Worm (Caenorhabditis elegans) whole organism, L4 larva: ENCODE data around the gene R10E4.1.
A peak's percentile ranks its signal among the peaks of the same experiment; 100 is the strongest.

Source experiments
- D1046.2 ChIP-seq: fragments of 200-800 bp; sonication (Bioruptor generic); IDR thresholded peaks from 2 replicates; pipeline ENCODE4 v1.3.6; 2022; ENCODE audit warnings: missing genetic modification characterization, missing compliant biosample characterization
- F10B5.3 ChIP-seq: sonication (generic microtip); optimal IDR thresholded peaks from 2 replicates; lab custom pipeline; 2016; ENCODE audit warnings: mild to moderate bottlenecking, missing genetic modification characterization, missing compliant biosample characterization
- F37D6.2 ChIP-seq: sonication (generic microtip); optimal IDR thresholded peaks from 2 replicates; lab custom pipeline; 2016; ENCODE audit warnings: mild to moderate bottlenecking, missing genetic modification characterization, missing compliant biosample characterization
- T20F7.1 ChIP-seq: fragments of 200-800 bp; sonication (Bioruptor generic); optimal IDR thresholded peaks from 2 replicates; lab custom pipeline; 2018; ENCODE audit warnings: mild to moderate bottlenecking, missing genetic modification characterization, missing compliant biosample characterization
- ZK546.5 ChIP-seq, 2 experiments: sonication (generic microtip); optimal IDR thresholded peaks; 2 replicates each; lab custom pipeline; 2017; ENCODE audit warnings: missing biosample characterization in 2 of 2, missing genetic modification characterization in 2 of 2
- aha-1 ChIP-seq: fragments of 150-350 bp; peaks from one replicate; lab custom pipeline; 2014; ENCODE audit warnings: missing biosample characterization, missing genetic modification characterization
- attf-4 ChIP-seq: sonication (generic microtip); optimal IDR thresholded peaks from 3 replicates; lab custom pipeline; 2017; ENCODE audit warnings: missing biosample characterization, missing genetic modification characterization
- dmd-6 ChIP-seq: fragments of 200-800 bp; sonication (Bioruptor generic); IDR thresholded peaks from 2 replicates; pipeline ENCODE4 v1.3.6; 2022; ENCODE audit warnings: missing genetic modification reagents, missing genetic modification characterization, missing compliant biosample characterization
- dmd-8 ChIP-seq: fragments of 200-800 bp; sonication (Bioruptor generic); IDR thresholded peaks from 2 replicates; pipeline ENCODE4 v1.3.6; 2022; ENCODE audit warnings: missing genetic modification characterization, missing compliant biosample characterization
- dpl-1 ChIP-seq: fragments of 150-350 bp; optimal IDR thresholded peaks from 2 replicates; lab custom pipeline; 2014; ENCODE audit warnings: missing biosample characterization, missing genetic modification reagents, missing genetic modification characterization
- dve-1 ChIP-seq: sonication (generic microtip); optimal IDR thresholded peaks from 2 replicates; lab custom pipeline; 2017; ENCODE audit warnings: antibody characterized with exemption, mild to moderate bottlenecking, missing genetic modification characterization, missing compliant biosample characterization; ENCODE audit not compliant: insufficient read depth
- egl-43 ChIP-seq: fragments of 200-800 bp; sonication (Bioruptor generic); IDR thresholded peaks from 2 replicates; pipeline ENCODE4 v1.3.6; 2022; ENCODE audit warnings: missing genetic modification reagents, missing genetic modification characterization, missing compliant biosample characterization
- hlh-11 ChIP-seq: fragments of 200-800 bp; sonication (Bioruptor generic); optimal IDR thresholded peaks from 2 replicates; lab custom pipeline; 2018; ENCODE audit warnings: mild to moderate bottlenecking, missing genetic modification characterization, missing compliant biosample characterization
- hlh-30 ChIP-seq: sonication (generic microtip); optimal IDR thresholded peaks from 2 replicates; lab custom pipeline; 2017; ENCODE audit warnings: antibody characterized with exemption, mild to moderate bottlenecking, missing genetic modification characterization, missing compliant biosample characterization; ENCODE audit not compliant: insufficient read depth
- jun-1 ChIP-seq: fragments of 150-350 bp; optimal IDR thresholded peaks from 2 replicates; lab custom pipeline; 2014; ENCODE audit warnings: missing biosample characterization, missing genetic modification reagents, missing genetic modification characterization
- lin-1 ChIP-seq: fragments of 200-800 bp; sonication (Bioruptor generic); IDR thresholded peaks from 2 replicates; pipeline ENCODE4 v1.3.6; 2022; ENCODE audit warnings: missing genetic modification reagents, missing genetic modification characterization, missing compliant biosample characterization
- lin-39 ChIP-seq: fragments of 150-350 bp; optimal IDR thresholded peaks from 2 replicates; lab custom pipeline; 2014; ENCODE audit warnings: missing biosample characterization, missing genetic modification reagents, missing genetic modification characterization
- lir-3 ChIP-seq: sonication (generic microtip); optimal IDR thresholded peaks from 2 replicates; lab custom pipeline; 2016; ENCODE audit warnings: mild to moderate bottlenecking, missing genetic modification characterization, missing compliant biosample characterization
- lsy-2 ChIP-seq, 2 experiments: fragments of 150-350 bp in 1 of 2; sonication (generic microtip) in 1 of 2; optimal IDR thresholded peaks; 2 replicates each; lab custom pipeline; 2014 to 2017; ENCODE audit warnings: missing biosample characterization in 2 of 2, missing genetic modification characterization in 2 of 2
- madf-9 ChIP-seq: fragments of 200-800 bp; sonication (Bioruptor generic); conservative IDR thresholded peaks from 2 replicates; pipeline ENCODE4 v1.3.6; 2022; ENCODE audit warnings: missing genetic modification reagents, missing genetic modification characterization, missing compliant biosample characterization
- mdl-1 ChIP-seq, 2 experiments: fragments of 150-350 bp in 1 of 2; sonication (generic microtip) in 1 of 2; optimal IDR thresholded peaks; 2 replicates each; lab custom pipeline; 2014 to 2017; ENCODE audit warnings: missing biosample characterization in 2 of 2, missing genetic modification characterization in 2 of 2
- mdt-29 ChIP-seq: fragments of 200-800 bp; sonication (Bioruptor generic); IDR thresholded peaks from 2 replicates; pipeline ENCODE4 v1.3.6; 2022; ENCODE audit warnings: missing genetic modification reagents, missing genetic modification characterization, missing compliant biosample characterization
- mes-2 ChIP-seq: sonication (generic microtip); optimal IDR thresholded peaks from 2 replicates; lab custom pipeline; 2016; ENCODE audit warnings: missing genotype, mild to moderate bottlenecking, missing genetic modification characterization, missing compliant biosample characterization; ENCODE audit not compliant: poor library complexity, severe bottlenecking
- nhr-25 ChIP-seq: sonication (generic microtip); optimal IDR thresholded peaks from 2 replicates; lab custom pipeline; 2017; ENCODE audit warnings: missing genetic modification characterization, mild to moderate bottlenecking, missing compliant biosample characterization, antibody characterized with exemption, moderate library complexity, borderline replicate concordance; ENCODE audit not compliant: insufficient read depth
- nhr-28 ChIP-seq: fragments of 150-350 bp; optimal IDR thresholded peaks from 2 replicates; lab custom pipeline; 2014; ENCODE audit warnings: missing biosample characterization, missing genetic modification characterization
- nhr-42 ChIP-seq: fragments of 200-800 bp; sonication (Bioruptor generic); IDR thresholded peaks from 2 replicates; pipeline ENCODE4 v1.3.6; 2022; ENCODE audit warnings: missing genetic modification characterization, missing compliant biosample characterization
- nhr-6 ChIP-seq: fragments of 150-350 bp; optimal IDR thresholded peaks from 2 replicates; lab custom pipeline; 2014; ENCODE audit warnings: missing biosample characterization, missing genetic modification characterization
- pha-4 ChIP-seq, 2 experiments: fragments of 150-350 bp in 1 of 2; fragments of 200-800 bp in 1 of 2; sonication (Bioruptor generic) in 1 of 2; IDR thresholded peaks in 1 of 2; optimal IDR thresholded peaks in 1 of 2; 2 replicates each; pipeline versions ENCODE4 v1.3.6 to Lab custom; 2014 to 2022; ENCODE audit warnings: missing genetic modification characterization in 2 of 2, missing genetic modification reagents in 2 of 2, missing biosample characterization in 1 of 2, missing compliant biosample characterization in 1 of 2
- rbr-2 ChIP-seq: sonication (generic microtip); optimal IDR thresholded peaks from 2 replicates; lab custom pipeline; 2016; ENCODE audit warnings: missing genotype, missing genetic modification characterization, missing compliant biosample characterization
- saeg-2 ChIP-seq: fragments of 200-800 bp; sonication (Bioruptor generic); IDR thresholded peaks from 2 replicates; pipeline ENCODE4 v1.3.6; 2022; ENCODE audit warnings: missing genetic modification reagents, missing genetic modification characterization, missing compliant biosample characterization
- sdz-12 ChIP-seq: fragments of 200-800 bp; sonication (Bioruptor generic); optimal IDR thresholded peaks from 2 replicates; lab custom pipeline; 2018; ENCODE audit warnings: mild to moderate bottlenecking, missing genetic modification characterization, missing compliant biosample characterization
- set-16 ChIP-seq: fragments of 200-800 bp; sonication (Bioruptor generic); IDR thresholded peaks from 2 replicates; pipeline ENCODE4 v1.3.6; 2022; ENCODE audit warnings: missing genetic modification reagents, missing genetic modification characterization, missing compliant biosample characterization
- tag-97 ChIP-seq: fragments of 200-800 bp; sonication (Bioruptor generic); IDR thresholded peaks from 2 replicates; pipeline ENCODE4 v1.3.6; 2022; ENCODE audit warnings: missing genetic modification characterization, missing compliant biosample characterization
- tra-1 ChIP-seq: fragments of 200-800 bp; sonication (Bioruptor generic); IDR thresholded peaks from 2 replicates; pipeline ENCODE4 v1.3.6; 2022; ENCODE audit warnings: missing genetic modification reagents, missing genetic modification characterization, missing compliant biosample characterization
- unc-130 ChIP-seq: sonication (generic microtip); optimal IDR thresholded peaks from 2 replicates; lab custom pipeline; 2016; ENCODE audit warnings: missing genetic modification reagents, missing genetic modification characterization, missing compliant biosample characterization
- unc-62 ChIP-seq, 3 experiments: fragments of 150-350 bp in 1 of 3; sonication (generic microtip); optimal IDR thresholded peaks in 2 of 3; peaks in 1 of 3; 1 replicate in 1 of 3; 2 replicates in 2 of 3; lab custom pipeline; 2014 to 2017; ENCODE audit warnings: missing biosample characterization in 3 of 3, missing genetic modification characterization in 3 of 3, missing genetic modification reagents in 3 of 3, missing genotype in 1 of 3
- zag-1 ChIP-seq: fragments of 150-350 bp; optimal IDR thresholded peaks from 2 replicates; lab custom pipeline; 2014; ENCODE audit warnings: missing biosample characterization, missing genetic modification characterization
- zfp-3 ChIP-seq: fragments of 200-800 bp; sonication (Bioruptor generic); conservative IDR thresholded peaks from 2 replicates; pipeline ENCODE4 v1.3.6; 2022; ENCODE audit warnings: missing genetic modification reagents, missing genetic modification characterization, missing compliant biosample characterization
- ztf-11 ChIP-seq: fragments of 150-350 bp; optimal IDR thresholded peaks from 2 replicates; lab custom pipeline; 2014; ENCODE audit warnings: missing biosample characterization, missing genetic modification characterization
- ztf-7 ChIP-seq: fragments of 150-350 bp; optimal IDR thresholded peaks from 2 replicates; lab custom pipeline; 2014; ENCODE audit warnings: missing biosample characterization, missing genetic modification characterization

Gene R10E4.1

DNA sequence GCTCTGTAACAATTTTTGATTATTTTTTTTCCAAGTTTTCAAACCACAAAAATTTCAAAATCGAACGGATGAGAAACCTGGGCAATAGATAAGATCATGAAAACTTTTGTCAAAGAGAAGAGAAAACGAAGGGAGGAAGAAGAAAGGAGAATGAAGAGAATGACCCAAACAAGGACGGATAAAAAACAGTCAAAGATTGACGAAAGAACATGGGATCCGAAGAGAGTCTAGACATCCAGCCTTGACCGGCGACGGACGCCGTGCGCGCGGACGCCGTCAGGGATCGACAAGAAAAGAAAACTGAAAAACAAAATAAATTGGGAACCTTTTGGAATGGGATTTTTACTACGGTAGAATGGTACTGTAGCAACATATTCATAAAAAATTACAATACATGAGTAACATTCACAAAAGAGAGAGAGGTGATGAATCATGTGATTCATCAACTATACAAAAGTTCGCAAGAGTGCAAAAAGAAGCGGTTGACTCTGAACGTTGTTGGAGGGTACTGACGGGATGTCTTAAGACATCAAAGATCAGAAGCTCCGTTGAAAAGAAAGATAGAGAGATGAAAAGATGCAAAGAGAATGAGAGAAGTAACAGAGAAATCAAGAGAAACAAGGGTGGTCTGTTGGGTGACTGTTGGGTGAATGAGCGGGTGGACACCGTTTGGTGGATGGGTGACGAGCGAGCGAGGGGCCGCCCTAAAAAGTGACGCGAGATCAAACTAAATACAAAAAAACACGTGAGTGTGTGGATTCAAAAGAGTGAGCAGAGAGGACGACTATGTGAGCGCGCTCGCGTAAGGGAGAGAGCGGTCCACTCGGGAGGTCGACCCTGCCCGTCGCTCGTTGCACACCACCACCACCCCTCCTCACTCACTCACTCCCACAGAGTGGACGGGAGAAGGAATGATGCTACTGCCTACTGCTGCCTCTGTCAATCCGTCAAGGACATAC is 11.0 kb downstream of the R10E4.1 start, which contains the start of gene sup-26:
Gene sup-26, minus strand, starts transcription at position 10 of the 959 bp plus-strand sequence.
- no peak for TF ChIP-seq zfp-3 (GFP tag; lab: Robert Waterston, UW)
- peak; percentile 90 for TF ChIP-seq nhr-6 (tag; lab: Kevin White, UChicago)
- TF ChIP-seq saeg-2 (GFP tag; lab: Robert Waterston, UW) = no peak
- TF ChIP-seq unc-62 (GFP tag; optimal IDR thresholded peaks at IDR 0.05 in 1 of 2; lab: Kevin White, UChicago) = peak in 1 of 2 experiments; percentile 57
- TF ChIP-seq unc-62 (tag; optimal IDR thresholded peaks at IDR 0.05; lab: Kevin White, UChicago) = no peak
- no peak for TF ChIP-seq lir-3
- TF ChIP-seq egl-43 (GFP tag; lab: Robert Waterston, UW) = no peak
- TF ChIP-seq aha-1 (tag; lab: Kevin White, UChicago) = peak; percentile 90
- TF ChIP-seq F37D6.2 = no peak
- no peak for TF ChIP-seq attf-4
- TF ChIP-seq dmd-8 (GFP tag; lab: Robert Waterston, UW) = no peak
- peak; percentile 15 for TF ChIP-seq nhr-25
- TF ChIP-seq lin-1 (GFP tag; lab: Robert Waterston, UW) = no peak
- no peak for TF ChIP-seq mes-2
- no peak for TF ChIP-seq mdt-29 (GFP tag; lab: Robert Waterston, UW)
- no peak for TF ChIP-seq ztf-11 (tag; lab: Kevin White, UChicago)
- no peak for TF ChIP-seq ZK546.5 (tag; optimal IDR thresholded peaks at IDR 0.05; lab: Kevin White, UChicago)
- peak; percentile 29 for TF ChIP-seq F10B5.3 (tag; lab: Kevin White, UChicago)
- no peak for TF ChIP-seq zag-1 (tag; lab: Kevin White, UChicago)
- TF ChIP-seq hlh-30 (tag; lab: Kevin White, UChicago) = peak; percentile 47
- no peak for TF ChIP-seq lin-39 (tag; lab: Kevin White, UChicago)
- no peak for TF ChIP-seq jun-1 (tag; lab: Kevin White, UChicago)
- TF ChIP-seq dpl-1 (GFP tag; lab: Kevin White, UChicago) = no peak
- no peak for TF ChIP-seq tag-97
- TF ChIP-seq unc-130 = no peak
- peak; percentile 32 for TF ChIP-seq rbr-2 (tag; lab: Kevin White, UChicago)
- no peak for TF ChIP-seq nhr-42 (GFP tag; lab: Robert Waterston, UW)
- TF ChIP-seq tra-1 = no peak
- TF ChIP-seq nhr-28 (tag; lab: Kevin White, UChicago) = peak; percentile 11
- peak; percentile 87 for TF ChIP-seq set-16
- peak; percentile 5 for TF ChIP-seq dve-1 (tag; lab: Kevin White, UChicago)
- TF ChIP-seq pha-4 (GFP tag; IDR thresholded peaks at IDR 0.05; lab: Robert Waterston, UW) = no peak
- peak; percentile 32 for TF ChIP-seq pha-4 (tag; optimal IDR thresholded peaks at IDR 0.05; lab: Kevin White, UChicago)
- no peak for TF ChIP-seq ztf-7 (tag; lab: Kevin White, UChicago)
- no peak for TF ChIP-seq madf-9 (GFP tag; lab: Robert Waterston, UW)
- peak; percentile 20 for TF ChIP-seq sdz-12 (GFP tag; lab: Kevin White, UChicago)
- TF ChIP-seq mdl-1 (tag; optimal IDR thresholded peaks at IDR 0.05; lab: Kevin White, UChicago) = no peak
- no peak for TF ChIP-seq dmd-6 (GFP tag; lab: Robert Waterston, UW)
- TF ChIP-seq T20F7.1 (GFP tag; lab: Kevin White, UChicago) = no peak
- TF ChIP-seq lsy-2 (tag; optimal IDR thresholded peaks at IDR 0.05; lab: Kevin White, UChicago) = peak in 1 of 2 experiments; percentile 61
- TF ChIP-seq hlh-11 (tag; lab: Kevin White, UChicago) = peak; percentile 41
- no peak for TF ChIP-seq D1046.2 (GFP tag; lab: Robert Waterston, UW)
